Worm (Caenorhabditis elegans): ENCODE data around the gene best-14.

Gene best-14

DNA sequence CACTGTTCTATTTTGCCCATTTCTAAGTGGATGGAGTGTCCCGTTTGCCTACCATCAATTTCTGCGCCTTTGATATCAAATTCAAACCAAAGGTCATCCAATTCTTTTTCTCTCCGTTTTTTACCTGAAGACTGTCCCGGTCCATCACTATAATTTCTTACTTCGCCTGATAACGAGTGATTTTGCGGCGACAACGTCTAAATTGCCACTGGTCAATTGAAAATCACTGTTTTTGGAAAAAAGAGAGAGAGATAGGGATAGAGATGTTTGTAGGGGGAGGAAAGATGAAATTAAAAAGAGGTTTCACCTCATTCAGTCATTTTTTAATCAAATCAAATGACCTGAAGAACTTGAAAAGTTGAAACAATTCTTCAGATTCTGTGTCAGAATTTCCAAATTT, 13.7 kb downstream of the best-14 start:
- TF ChIP-seq blmp-1 (tag; optimal IDR thresholded peaks at IDR 0.05) (peak; percentile 70), vab-15 (tag; optimal IDR thresholded peaks at IDR 0.05) (no peak), dpl-1 (GFP tag; optimal IDR thresholded peaks at IDR 0.05) (no peak), hlh-17 (GFP tag; optimal IDR thresholded peaks at IDR 0.05; ENCODE audit: borderline replicate concordance) (no peak), nhr-20 (tag; optimal IDR thresholded peaks at IDR 0.05) (peak; percentile 2), elt-3 (tag; optimal IDR thresholded peaks at IDR 0.05) (peak in 2 of 6 experiments; percentile 44 to 65), nhr-85 (tag) (peak; percentile 76), lsy-2 (tag; optimal IDR thresholded peaks at IDR 0.05) (peak in 1 of 2 experiments; percentile 2), sup-37 (GFP tag; optimal IDR thresholded peaks at IDR 0.05) (no peak), nhr-71 (tag; optimal IDR thresholded peaks at IDR 0.05) (no peak), lin-14 (GFP tag; optimal IDR thresholded peaks at IDR 0.05) (peak; percentile 59), unc-30 (tag; optimal IDR thresholded peaks at IDR 0.05) (no peak), skn-1 (tag; optimal IDR thresholded peaks at IDR 0.05) (no peak), ceh-8 (GFP tag; optimal IDR thresholded peaks at IDR 0.05) (no peak), lin-35 (GFP tag; optimal IDR thresholded peaks at IDR 0.05) (peak in 1 of 2 experiments; percentile 18)

DNA sequence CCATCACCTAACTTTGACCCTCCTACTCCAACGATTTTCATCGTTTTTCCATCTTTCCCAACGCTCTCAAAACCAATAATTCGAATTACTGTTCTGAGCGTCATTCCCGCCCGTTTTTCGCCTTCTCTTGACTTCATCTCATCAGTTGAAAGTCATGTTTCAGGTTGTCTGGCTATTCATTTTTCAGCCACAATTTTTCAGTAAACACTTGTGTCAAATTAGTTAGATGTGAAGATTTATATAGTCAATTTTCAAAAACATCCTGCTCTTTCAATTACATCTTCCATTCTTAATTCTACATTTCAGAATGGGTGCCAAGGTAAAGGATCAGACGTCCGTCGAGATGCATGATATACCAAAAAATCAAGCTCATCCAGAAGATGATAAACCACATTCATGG, 14.8 kb downstream of the best-14 start, which contains the start of gene del-6:
Gene del-6 (plus strand): TSS at position 301 of the 400 bp plus-strand sequence.
- no peak for TF ChIP-seq zag-1 (tag; optimal IDR thresholded peaks at IDR 0.05)
- no peak for TF ChIP-seq ceh-63 (GFP tag; optimal IDR thresholded peaks at IDR 0.05)
- TF ChIP-seq hpl-2 (GFP tag; optimal IDR thresholded peaks at IDR 0.05): no peak
- no peak for TF ChIP-seq ets-5 (GFP tag; IDR thresholded peaks at IDR 0.05)
- no peak for TF ChIP-seq zip-4 (GFP tag; optimal IDR thresholded peaks at IDR 0.05)
- TF ChIP-seq mab-9 (GFP tag; IDR thresholded peaks at IDR 0.05): no peak
- no peak for TF ChIP-seq alr-1 (tag; optimal IDR thresholded peaks at IDR 0.05; ENCODE audit: borderline replicate concordance)
- TF ChIP-seq tbx-2 (tag; optimal IDR thresholded peaks at IDR 0.05): no peak
- TF ChIP-seq skn-1 (tag; optimal IDR thresholded peaks at IDR 0.05): no peak
- no peak for TF ChIP-seq ama-1 (optimal IDR thresholded peaks at IDR 0.05)
- TF ChIP-seq vab-15 (tag; optimal IDR thresholded peaks at IDR 0.05): no peak
- TF ChIP-seq swsn-7 (tag; optimal IDR thresholded peaks at IDR 0.05): no peak
- no peak for TF ChIP-seq nhr-28 (tag; optimal IDR thresholded peaks at IDR 0.05)
- TF ChIP-seq nhr-47 (tag; optimal IDR thresholded peaks at IDR 0.05): no peak
- no peak for TF ChIP-seq ceh-82 (tag; optimal IDR thresholded peaks at IDR 0.05)
- TF ChIP-seq lin-14 (GFP tag; optimal IDR thresholded peaks at IDR 0.05): no peak

DNA sequence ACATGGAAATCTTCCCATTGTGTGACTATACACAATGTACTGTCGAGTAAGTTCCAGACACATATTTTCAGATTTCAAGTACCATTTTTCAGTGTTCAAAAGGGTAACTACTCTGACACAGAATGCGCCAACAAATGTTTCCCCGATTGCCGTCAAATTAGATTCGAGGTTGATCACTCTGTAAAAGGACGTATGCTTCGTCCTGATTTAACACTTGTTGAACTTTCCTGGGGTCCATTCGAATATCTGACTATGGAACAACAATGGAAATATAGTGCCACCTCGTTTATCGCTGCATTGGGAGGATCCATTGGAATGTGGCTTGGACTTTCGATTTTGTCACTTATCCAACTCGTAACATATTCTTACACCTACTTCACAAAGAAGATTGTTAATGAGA, 16.4 kb downstream of the best-14 start:
- TF ChIP-seq blmp-1 (tag; optimal IDR thresholded peaks at IDR 0.05) (peak; percentile 5), ceh-82 (tag; optimal IDR thresholded peaks at IDR 0.05) (no peak)

DNA sequence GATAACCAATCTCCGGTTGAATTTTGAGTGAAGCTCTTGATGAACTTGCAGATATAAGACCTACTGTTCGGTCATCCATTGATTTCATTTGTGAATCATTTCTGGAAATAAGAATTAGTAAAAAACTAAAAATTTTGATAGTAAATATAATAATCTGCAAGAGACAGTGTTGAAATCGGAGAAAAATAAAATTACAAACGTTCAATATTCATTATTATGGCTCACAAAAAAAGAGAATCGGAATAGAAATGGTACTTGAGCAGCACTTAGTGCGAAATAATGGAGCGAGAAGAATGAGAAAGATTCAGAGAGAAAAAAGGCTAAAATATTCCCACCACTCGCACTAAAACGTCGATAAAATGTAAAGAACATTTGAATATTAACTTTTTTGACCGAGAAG, 18.5 kb downstream of the best-14 start, which contains the start of gene vps-54:
Gene vps-54 (minus strand): TSS at position 101 of the 400 bp plus-strand sequence.
- no peak for TF ChIP-seq egl-27 (tag; optimal IDR thresholded peaks at IDR 0.05)
- no peak for TF ChIP-seq blmp-1 (tag; optimal IDR thresholded peaks at IDR 0.05)
- TF ChIP-seq nhr-90 (tag; optimal IDR thresholded peaks at IDR 0.05; ENCODE audit: poor library complexity): no peak
- no peak for TF ChIP-seq skn-1 (tag; optimal IDR thresholded peaks at IDR 0.05)
- TF ChIP-seq unc-130 (tag; optimal IDR thresholded peaks at IDR 0.05): no peak
- TF ChIP-seq ceh-88 (GFP tag; IDR thresholded peaks at IDR 0.05): no peak
- TF ChIP-seq aha-1 (tag; optimal IDR thresholded peaks at IDR 0.05): no peak
- no peak for TF ChIP-seq nhr-28 (tag; optimal IDR thresholded peaks at IDR 0.05)
- no peak for TF ChIP-seq nhr-85 (tag)
- no peak for TF ChIP-seq irx-1 (tag; optimal IDR thresholded peaks at IDR 0.05)
- no peak for TF ChIP-seq F16B12.6 (tag; optimal IDR thresholded peaks at IDR 0.05)
- TF ChIP-seq mab-9 (GFP tag; IDR thresholded peaks at IDR 0.05): no peak
- TF ChIP-seq ama-1 (optimal IDR thresholded peaks at IDR 0.05): no peak
- TF ChIP-seq pax-3 (tag; optimal IDR thresholded peaks at IDR 0.05): no peak
- TF ChIP-seq mep-1 (tag; optimal IDR thresholded peaks at IDR 0.05): no peak
- no peak for TF ChIP-seq ztf-11 (tag; optimal IDR thresholded peaks at IDR 0.05)
